Fruit fly (Drosophila melanogaster) whole organism, embryonic: ENCODE data around the gene PIG-Wb.
A peak's percentile ranks its signal among the peaks of the same experiment; 100 is the strongest.

Source experiments
- Atf-2 ChIP-seq: fragments of 200-800 bp; sonication (Bioruptor generic); optimal IDR thresholded peaks from 2 replicates; lab custom pipeline; 2016; ENCODE audit warnings: missing biosample characterization, missing genetic modification characterization
- Awh ChIP-seq: fragments of 200-800 bp; sonication (Bioruptor generic); IDR thresholded peaks from 2 replicates; pipeline ENCODE4, ENCODE4 v1.3.6; 2022; ENCODE audit warnings: missing biosample characterization, missing genetic modification characterization
- B-H2 ChIP-seq: fragments of 200-800 bp; sonication (Bioruptor generic); optimal IDR thresholded peaks from 2 replicates; lab custom pipeline; 2018; ENCODE audit warnings: missing biosample characterization, mild to moderate bottlenecking, missing genetic modification characterization
- Bdp1 ChIP-seq: fragments of 200-800 bp; sonication (Bioruptor generic); optimal IDR thresholded peaks from 3 replicates; lab custom pipeline; 2016; ENCODE audit warnings: missing biosample characterization, missing genetic modification characterization
- BtbVII ChIP-seq: fragments of 200-800 bp; sonication (Bioruptor generic); optimal IDR thresholded peaks from 3 replicates; lab custom pipeline; 2017; ENCODE audit warnings: missing biosample characterization, mild to moderate bottlenecking, missing genetic modification characterization
- CG10147 ChIP-seq: fragments of 200-800 bp; sonication (Bioruptor generic); optimal IDR thresholded peaks from 2 replicates; lab custom pipeline; 2019; ENCODE audit warnings: missing biosample characterization, mild to moderate bottlenecking, missing genetic modification characterization, moderate library complexity
- CG10274 ChIP-seq: fragments of 200-800 bp; sonication (Bioruptor generic); optimal IDR thresholded peaks from 3 replicates; lab custom pipeline; 2017; ENCODE audit warnings: missing biosample characterization, mild to moderate bottlenecking, missing genetic modification characterization
- CG10462 ChIP-seq: fragments of 200-800 bp; sonication (Bioruptor generic); optimal IDR thresholded peaks from 2 replicates; lab custom pipeline; 2016; ENCODE audit warnings: missing biosample characterization, missing genetic modification characterization
- CG11504 ChIP-seq: fragments of 200-800 bp; sonication (Bioruptor generic); optimal IDR thresholded peaks from 3 replicates; lab custom pipeline; 2019; ENCODE audit warnings: missing biosample characterization, mild to moderate bottlenecking, missing genetic modification characterization, moderate library complexity
- CG11695 ChIP-seq: fragments of 200-800 bp; sonication (Bioruptor generic); IDR thresholded peaks from 3 replicates; pipeline ENCODE4 v1.3.6; 2022; ENCODE audit warnings: missing biosample characterization, missing genetic modification characterization
- CG12659 ChIP-seq: fragments of 200-800 bp; sonication (Bioruptor generic); optimal IDR thresholded peaks from 3 replicates; lab custom pipeline; 2017; ENCODE audit warnings: mild to moderate bottlenecking, missing biosample characterization, missing genetic modification reagents, missing genetic modification characterization
- CG13296 ChIP-seq: fragments of 200-800 bp; sonication (Bioruptor generic); optimal IDR thresholded peaks from 3 replicates; lab custom pipeline; 2018; ENCODE audit warnings: missing biosample characterization, mild to moderate bottlenecking, missing genetic modification characterization
- CG14014 ChIP-seq: fragments of 200-800 bp; sonication (Bioruptor generic); IDR thresholded peaks from 2 replicates; pipeline ENCODE4 v1.3.6; 2022; ENCODE audit warnings: missing biosample characterization, missing genetic modification characterization
- CG14441 ChIP-seq: fragments of 200-800 bp; sonication (Bioruptor generic); IDR thresholded peaks from 2 replicates; pipeline ENCODE4 v1.3.6; 2022; ENCODE audit warnings: missing biosample characterization, missing genetic modification characterization
- CG15011 ChIP-seq: fragments of 200-800 bp; sonication (Bioruptor generic); optimal IDR thresholded peaks from 3 replicates; lab custom pipeline; 2018; ENCODE audit warnings: missing biosample characterization, mild to moderate bottlenecking, missing genetic modification characterization
- CG1529 ChIP-seq: fragments of 200-800 bp; sonication (Bioruptor generic); optimal IDR thresholded peaks from 3 replicates; lab custom pipeline; 2018; ENCODE audit warnings: missing biosample characterization, missing genetic modification characterization
- CG1647 ChIP-seq: fragments of 200-800 bp; sonication (Bioruptor generic); optimal IDR thresholded peaks from 3 replicates; lab custom pipeline; 2016; ENCODE audit warnings: missing biosample characterization, missing genetic modification characterization
- CG17612 ChIP-seq: fragments of 200-800 bp; sonication (Bioruptor generic); IDR thresholded peaks from 2 replicates; pipeline ENCODE4 v1.3.6; 2022; ENCODE audit warnings: missing biosample characterization, missing genetic modification characterization
- CG18262 ChIP-seq: fragments of 200-800 bp; optimal IDR thresholded peaks from 3 replicates; lab custom pipeline; 2019; ENCODE audit warnings: missing biosample characterization, mild to moderate bottlenecking, missing genetic modification characterization, moderate library complexity
- CG30020 ChIP-seq: fragments of 200-800 bp; optimal IDR thresholded peaks from 2 replicates; lab custom pipeline; 2019; ENCODE audit warnings: missing biosample characterization, mild to moderate bottlenecking, missing genetic modification characterization, moderate library complexity
- CG33213 ChIP-seq: fragments of 200-800 bp; sonication (Bioruptor generic); optimal IDR thresholded peaks from 3 replicates; lab custom pipeline; 2016; ENCODE audit warnings: missing biosample characterization, missing genetic modification characterization
- CG6791 ChIP-seq: fragments of 200-800 bp; sonication (Bioruptor generic); IDR thresholded peaks from 3 replicates; pipeline ENCODE4 v1.3.6; 2022; ENCODE audit warnings: missing biosample characterization, missing genetic modification characterization; ENCODE audit not compliant: partially characterized antibody
- CG7556 ChIP-seq: fragments of 200-800 bp; sonication (Bioruptor generic); optimal IDR thresholded peaks from 2 replicates; lab custom pipeline; 2017; ENCODE audit warnings: missing biosample characterization, mild to moderate bottlenecking, missing genetic modification characterization
- CG7745 ChIP-seq: fragments of 200-800 bp; sonication (Bioruptor generic); optimal IDR thresholded peaks from 2 replicates; lab custom pipeline; 2018; ENCODE audit warnings: missing biosample characterization, mild to moderate bottlenecking, missing genetic modification characterization, moderate library complexity
- CG7963 ChIP-seq: fragments of 200-800 bp; sonication (Bioruptor generic); IDR thresholded peaks from 3 replicates; pipeline ENCODE4 v1.3.6; 2022; ENCODE audit warnings: missing biosample characterization, missing genetic modification characterization; ENCODE audit not compliant: partially characterized antibody
- Dip2 ChIP-seq: fragments of 200-800 bp; sonication (Bioruptor generic); IDR thresholded peaks from 2 replicates; pipeline ENCODE4 v1.3.6; 2022; ENCODE audit warnings: missing biosample characterization, missing genetic modification characterization
- GATAe ChIP-seq: fragments of 200-800 bp; sonication (Bioruptor generic); conservative IDR thresholded peaks from 2 replicates; pipeline ENCODE4 v1.3.6; 2022; ENCODE audit warnings: missing biosample characterization, missing genetic modification characterization
- Gug ChIP-seq: fragments of 200-800 bp; sonication (Bioruptor generic); IDR thresholded peaks from 4 replicates; pipeline ENCODE4 v1.3.6; 2022; ENCODE audit warnings: missing biosample characterization, missing genetic modification characterization
- HLH54F ChIP-seq: fragments of 200-800 bp; sonication (Bioruptor generic); optimal IDR thresholded peaks from 3 replicates; lab custom pipeline; 2016; ENCODE audit warnings: missing biosample characterization, missing genetic modification characterization
- Hand ChIP-seq: fragments of 200-800 bp; sonication (Bioruptor generic); optimal IDR thresholded peaks from 2 replicates; lab custom pipeline; 2017; ENCODE audit warnings: mild to moderate bottlenecking, missing biosample characterization, missing genetic modification reagents, missing genetic modification characterization
- HmgZ ChIP-seq: fragments of 200-800 bp; sonication (Bioruptor generic); optimal IDR thresholded peaks from 2 replicates; lab custom pipeline; 2018; ENCODE audit warnings: missing biosample characterization, mild to moderate bottlenecking, missing genetic modification characterization
- Nf-YC ChIP-seq: fragments of 200-800 bp; optimal IDR thresholded peaks from 3 replicates; lab custom pipeline; 2019; ENCODE audit warnings: missing biosample characterization, mild to moderate bottlenecking, missing genetic modification characterization, moderate library complexity
- Poxn ChIP-seq: fragments of 200-800 bp; sonication (Bioruptor generic); IDR thresholded peaks from 2 replicates; pipeline ENCODE4 v1.3.6; 2022; ENCODE audit warnings: missing biosample characterization, missing genetic modification characterization
- Rx ChIP-seq: fragments of 200-800 bp; sonication (Bioruptor generic); IDR thresholded peaks from 2 replicates; pipeline ENCODE4 v1.3.6; 2022; ENCODE audit warnings: missing biosample characterization, missing genetic modification characterization
- Sox100B ChIP-seq: fragments of 200-800 bp; sonication (Bioruptor generic); optimal IDR thresholded peaks from 3 replicates; lab custom pipeline; 2018; ENCODE audit warnings: missing biosample characterization, mild to moderate bottlenecking, missing genetic modification characterization
- ap ChIP-seq: fragments of 200-800 bp; sonication (Bioruptor generic); IDR thresholded peaks from 2 replicates; pipeline ENCODE4 v1.3.6; 2022; ENCODE audit warnings: missing biosample characterization, missing genetic modification characterization
- az2 ChIP-seq: fragments of 200-800 bp; sonication (Bioruptor generic); optimal IDR thresholded peaks from 3 replicates; lab custom pipeline; 2016; ENCODE audit warnings: missing biosample characterization, missing genetic modification characterization
- da ChIP-seq: fragments of 200-800 bp; sonication (Bioruptor generic); optimal IDR thresholded peaks from 2 replicates; lab custom pipeline; 2016; ENCODE audit warnings: missing biosample characterization, missing genetic modification characterization
- dan ChIP-seq: fragments of 200-800 bp; sonication (Bioruptor generic); IDR thresholded peaks from 2 replicates; pipeline ENCODE4 v1.3.6; 2022; ENCODE audit warnings: missing biosample characterization, missing genetic modification characterization
- esg ChIP-seq: fragments of 200-800 bp; sonication (Bioruptor generic); conservative IDR thresholded peaks from 2 replicates; pipeline ENCODE4 v1.3.6; 2022; ENCODE audit warnings: missing biosample characterization, missing genetic modification characterization
- ftz-f1 ChIP-seq: fragments of 200-800 bp; sonication (Bioruptor generic); optimal IDR thresholded peaks from 2 replicates; lab custom pipeline; 2016; ENCODE audit warnings: missing biosample characterization, missing genetic modification characterization
- her ChIP-seq: fragments of 200-800 bp; sonication (Bioruptor generic); optimal IDR thresholded peaks from 2 replicates; lab custom pipeline; 2016; ENCODE audit warnings: missing biosample characterization, missing genetic modification characterization
- kni ChIP-seq: fragments of 200-800 bp; sonication (Bioruptor generic); optimal IDR thresholded peaks from 3 replicates; lab custom pipeline; 2017; ENCODE audit warnings: mild to moderate bottlenecking, missing biosample characterization, missing genetic modification reagents, missing genetic modification characterization
- lbe ChIP-seq: fragments of 200-800 bp; sonication (Bioruptor generic); optimal IDR thresholded peaks from 2 replicates; lab custom pipeline; 2016; ENCODE audit warnings: missing biosample characterization, mild to moderate bottlenecking, missing genetic modification characterization
- nau ChIP-seq: fragments of 200-800 bp; sonication (Bioruptor generic); optimal IDR thresholded peaks from 3 replicates; lab custom pipeline; 2017; ENCODE audit warnings: missing biosample characterization, mild to moderate bottlenecking, missing genetic modification characterization, missing genetic modification reagents
- nerfin-2 ChIP-seq: fragments of 200-800 bp; sonication (Bioruptor generic); IDR thresholded peaks from 2 replicates; pipeline ENCODE4 v1.3.6; 2022; ENCODE audit warnings: missing biosample characterization, missing genetic modification characterization; ENCODE audit not compliant: partially characterized antibody
- pita ChIP-seq: fragments of 200-800 bp; sonication (Bioruptor generic); optimal IDR thresholded peaks from 2 replicates; lab custom pipeline; 2017; ENCODE audit warnings: missing biosample characterization, mild to moderate bottlenecking, missing genetic modification characterization
- tap ChIP-seq: fragments of 200-800 bp; optimal IDR thresholded peaks from 3 replicates; lab custom pipeline; 2019; ENCODE audit warnings: missing biosample characterization, mild to moderate bottlenecking, missing genetic modification characterization, moderate library complexity
- trh ChIP-seq: fragments of 200-800 bp; sonication (Bioruptor generic); optimal IDR thresholded peaks from 2 replicates; lab custom pipeline; 2016; ENCODE audit warnings: missing biosample characterization, missing genetic modification characterization
- tx ChIP-seq: fragments of 200-800 bp; sonication (Bioruptor generic); optimal IDR thresholded peaks from 2 replicates; lab custom pipeline; 2016; ENCODE audit warnings: missing biosample characterization, missing genetic modification characterization
- vvl ChIP-seq: fragments of 200-800 bp; sonication (Bioruptor generic); IDR thresholded peaks from 2 replicates; pipeline ENCODE4 v1.3.6; 2022; ENCODE audit warnings: missing biosample characterization, missing genetic modification characterization
- wor ChIP-seq: fragments of 200-800 bp; sonication (Bioruptor generic); IDR thresholded peaks from 2 replicates; pipeline ENCODE4 v1.3.6; 2022; ENCODE audit warnings: missing biosample characterization, missing genetic modification characterization

The PIG-Wb gene

DNA sequence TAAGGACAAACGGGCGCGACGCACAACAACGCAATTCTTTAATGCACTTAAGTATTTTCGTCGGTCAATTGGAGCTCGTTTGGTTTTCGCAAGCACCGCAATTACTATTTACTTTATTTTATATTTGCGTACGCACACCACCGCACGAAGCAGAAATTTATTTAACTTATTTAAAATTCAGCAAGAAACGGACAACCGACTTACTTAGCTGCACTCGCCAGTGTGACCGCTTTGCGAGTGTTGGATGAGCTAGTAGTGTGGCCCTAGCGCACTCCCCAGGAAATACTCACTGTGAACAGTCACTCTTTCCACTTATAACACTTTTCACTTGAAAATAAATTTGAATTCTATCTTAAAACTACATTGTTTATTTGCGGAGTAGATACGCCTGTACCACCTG lies 7.0 kb downstream of the PIG-Wb start, which contains the start of gene drpr (continued):
- TF ChIP-seq nau (peak; percentile 43), CG11695 (no peak), HmgZ (peak; percentile 51), wor (no peak), Poxn (no peak), CG10147 (GFP tag; lab: Kevin White, UChicago) (no peak), CG1529 (GFP tag; lab: Kevin White, UChicago) (no peak), da (no peak), vvl (GFP tag; lab: Robert Waterston, UW) (peak; percentile 61), trh (no peak), CG10274 (GFP tag; lab: Kevin White, UChicago) (no peak), CG7963 (GFP tag; lab: Robert Waterston, UW) (no peak), tx (GFP tag; lab: Kevin White, UChicago) (no peak), CG14014 (GFP tag; lab: Robert Waterston, UW) (peak; percentile 11; the same call in 1 of the 2 replicates), GATAe (GFP tag; lab: Robert Waterston, UW) (no peak), CG13296 (GFP tag; lab: Kevin White, UChicago) (peak; percentile 37), kni (GFP tag; lab: Kevin White, UChicago) (peak; percentile 2), CG6791 (peak; percentile 6; the same call in 1 of the 3 replicates), her (GFP tag; lab: Kevin White, UChicago) (peak; percentile 10), CG17612 (GFP tag; lab: Robert Waterston, UW) (no peak), dan (GFP tag; lab: Robert Waterston, UW) (no peak), esg (no peak), Hand (GFP tag; lab: Kevin White, UChicago) (no peak), ap (GFP tag; lab: Robert Waterston, UW) (no peak), BtbVII (GFP tag; lab: Kevin White, UChicago) (peak; percentile 43), CG1647 (GFP tag; lab: Kevin White, UChicago) (no peak), pita (no peak), Awh (GFP tag; lab: Robert Waterston, UW) (no peak), tap (tag; lab: Kevin White, UChicago) (no peak), CG18262 (tag; lab: Kevin White, UChicago) (peak; percentile 42), CG7745 (tag; lab: Kevin White, UChicago) (no peak), HLH54F (no peak), Nf-YC (peak; percentile 46), nerfin-2 (no peak), CG11504 (tag; lab: Kevin White, UChicago) (peak; percentile 42), lbe (GFP tag; lab: Kevin White, UChicago) (no peak), CG7556 (GFP tag; lab: Kevin White, UChicago) (no peak), Rx (GFP tag; lab: Robert Waterston, UW) (no peak), Sox100B (GFP tag; lab: Kevin White, UChicago) (peak; percentile 24), Atf-2 (no peak), Bdp1 (GFP tag; lab: Kevin White, UChicago) (peak; percentile 28), CG33213 (GFP tag; lab: Kevin White, UChicago) (peak; percentile 47), Gug (no peak), az2 (GFP tag; lab: Kevin White, UChicago) (no peak), CG14441 (GFP tag; lab: Robert Waterston, UW) (peak; percentile 14; the same call in 1 of the 2 replicates), CG30020 (tag; lab: Kevin White, UChicago) (peak; percentile 34), B-H2 (GFP tag; lab: Kevin White, UChicago) (no peak), CG10462 (GFP tag; lab: Kevin White, UChicago) (no peak), ftz-f1 (GFP tag; lab: Kevin White, UChicago) (peak; percentile 1), CG12659 (peak; percentile 78), Dip2 (GFP tag; lab: Robert Waterston, UW) (no peak), CG15011 (no peak)
